Fruit fly (Drosophila melanogaster) whole organism, prepupa: Measurements from ENCODE around the gene CG33230.

Experiments used
- Blimp-1 ChIP-seq: fragments of 200-800 bp; sonication (Bioruptor generic); optimal IDR thresholded peaks from 3 replicates; lab custom pipeline; 2017; ENCODE audit warnings: missing biosample characterization, missing genetic modification characterization, mild to moderate bottlenecking, moderate library complexity, missing genetic modification reagents
- CG10631 ChIP-seq: fragments of 200-800 bp; sonication (Bioruptor generic); optimal IDR thresholded peaks from 2 replicates; lab custom pipeline; 2016; ENCODE audit warnings: missing biosample characterization, missing genetic modification characterization
- CG11294 ChIP-seq: fragments of 200-800 bp; sonication (Bioruptor generic); IDR thresholded peaks from 2 replicates; pipeline ENCODE4 v1.3.6; 2022; ENCODE audit warnings: missing biosample characterization, missing genetic modification characterization
- CG11762 ChIP-seq: fragments of 200-800 bp; sonication (Bioruptor generic); optimal IDR thresholded peaks from 3 replicates; lab custom pipeline; 2016; ENCODE audit warnings: missing biosample characterization, missing genetic modification characterization; ENCODE audit not compliant: insufficient read depth
- CG11902 ChIP-seq: fragments of 200-800 bp; sonication (Bioruptor generic); optimal IDR thresholded peaks from 3 replicates; lab custom pipeline; 2016; ENCODE audit warnings: missing biosample characterization, missing genetic modification characterization
- CG1621 ChIP-seq: fragments of 200-800 bp; sonication (Bioruptor generic); optimal IDR thresholded peaks from 3 replicates; lab custom pipeline; 2018; ENCODE audit warnings: missing biosample characterization, mild to moderate bottlenecking, missing genetic modification characterization
- CG3919 ChIP-seq: fragments of 200-800 bp; sonication (Bioruptor generic); optimal IDR thresholded peaks from 3 replicates; lab custom pipeline; 2016; ENCODE audit warnings: missing biosample characterization, missing genetic modification characterization
- CG4318 ChIP-seq: fragments of 200-800 bp; sonication (Bioruptor generic); optimal IDR thresholded peaks from 3 replicates; lab custom pipeline; 2017; ENCODE audit warnings: missing biosample characterization, mild to moderate bottlenecking, missing genetic modification characterization
- CG6163 ChIP-seq: fragments of 200-800 bp; sonication (Bioruptor generic); IDR thresholded peaks from 3 replicates; pipeline ENCODE4 v1.3.6; 2022; ENCODE audit warnings: missing biosample characterization, missing genetic modification characterization
- CG6276 ChIP-seq: fragments of 200-800 bp; sonication (Bioruptor generic); optimal IDR thresholded peaks from 2 replicates; lab custom pipeline; 2017; ENCODE audit warnings: missing biosample characterization, mild to moderate bottlenecking, missing genetic modification characterization
- CG9139 ChIP-seq: fragments of 200-800 bp; sonication (Bioruptor generic); optimal IDR thresholded peaks from 3 replicates; lab custom pipeline; 2017; ENCODE audit warnings: missing biosample characterization, mild to moderate bottlenecking, missing genetic modification characterization
- Eip78C ChIP-seq: fragments of 200-800 bp; sonication (Bioruptor generic); peaks from one replicate; lab custom pipeline; 2016; ENCODE audit warnings: missing biosample characterization, missing genetic modification characterization
- Eip93F ChIP-seq: fragments of 200-800 bp; sonication (Bioruptor generic); optimal IDR thresholded peaks from 2 replicates; lab custom pipeline; 2016; ENCODE audit warnings: missing biosample characterization, mild to moderate bottlenecking, missing genetic modification characterization
- Ets21C ChIP-seq: fragments of 200-800 bp; sonication (Bioruptor generic); optimal IDR thresholded peaks from 3 replicates; lab custom pipeline; 2016; ENCODE audit warnings: missing biosample characterization, missing genetic modification characterization
- Hr38 ChIP-seq: sonication (Bioruptor generic); optimal IDR thresholded peaks from 2 replicates; lab custom pipeline; 2016; ENCODE audit warnings: missing biosample characterization, missing genetic modification characterization
- Hr39 ChIP-seq: fragments of 200-800 bp; sonication (Bioruptor generic); optimal IDR thresholded peaks from 2 replicates; lab custom pipeline; 2016; ENCODE audit warnings: missing biosample characterization, missing genetic modification characterization
- Hr4 ChIP-seq: fragments of 200-800 bp; sonication (Bioruptor generic); optimal IDR thresholded peaks from 3 replicates; lab custom pipeline; 2016; ENCODE audit warnings: missing biosample characterization, missing genetic modification characterization
- Met ChIP-seq: fragments of 200-800 bp; sonication (Bioruptor generic); optimal IDR thresholded peaks from 3 replicates; lab custom pipeline; 2016; ENCODE audit warnings: missing biosample characterization, missing genetic modification characterization
- OdsH ChIP-seq: fragments of 200-800 bp; sonication (Bioruptor generic); optimal IDR thresholded peaks from 3 replicates; lab custom pipeline; 2016; ENCODE audit warnings: missing biosample characterization, missing genetic modification characterization
- Sox102F ChIP-seq: fragments of 200-800 bp; sonication (Bioruptor generic); optimal IDR thresholded peaks from 2 replicates; lab custom pipeline; 2016; ENCODE audit warnings: missing biosample characterization, mild to moderate bottlenecking, missing genetic modification characterization
- Sox14 ChIP-seq: fragments of 200-800 bp; sonication (Bioruptor generic); optimal IDR thresholded peaks from 3 replicates; lab custom pipeline; 2016; ENCODE audit warnings: missing biosample characterization, missing genetic modification characterization
- achi ChIP-seq: fragments of 200-800 bp; sonication (Bioruptor generic); optimal IDR thresholded peaks from 3 replicates; lab custom pipeline; 2016; ENCODE audit warnings: missing biosample characterization, missing genetic modification characterization
- acj6 ChIP-seq: fragments of 200-800 bp; sonication (Bioruptor generic); optimal IDR thresholded peaks from 3 replicates; lab custom pipeline; 2016; ENCODE audit warnings: missing biosample characterization, missing genetic modification characterization
- dac ChIP-seq: fragments of 200-800 bp; sonication (Bioruptor generic); optimal IDR thresholded peaks from 2 replicates; lab custom pipeline; 2017; ENCODE audit warnings: missing biosample characterization, mild to moderate bottlenecking, missing genetic modification characterization
- fd59A ChIP-seq: fragments of 200-800 bp; sonication (Bioruptor generic); optimal IDR thresholded peaks from 2 replicates; lab custom pipeline; 2017; ENCODE audit warnings: missing biosample characterization, mild to moderate bottlenecking, missing genetic modification characterization, missing genetic modification reagents
- fkh ChIP-seq: fragments of 200-800 bp; sonication (Bioruptor generic); optimal IDR thresholded peaks from 3 replicates; lab custom pipeline; 2017; ENCODE audit warnings: missing biosample characterization, mild to moderate bottlenecking, missing genetic modification characterization, moderate library complexity
- lz ChIP-seq: fragments of 200-800 bp; sonication (Bioruptor generic); optimal IDR thresholded peaks from 3 replicates; lab custom pipeline; 2016; ENCODE audit warnings: missing biosample characterization, missing genetic modification characterization
- net ChIP-seq: fragments of 200-800 bp; sonication (Bioruptor generic); optimal IDR thresholded peaks from 3 replicates; lab custom pipeline; 2016; ENCODE audit warnings: missing biosample characterization, missing genetic modification characterization
- topi ChIP-seq: fragments of 200-800 bp; sonication (Bioruptor generic); optimal IDR thresholded peaks from 3 replicates; lab custom pipeline; 2016; ENCODE audit warnings: missing biosample characterization, missing genetic modification characterization

CG33230 gene

DNA sequence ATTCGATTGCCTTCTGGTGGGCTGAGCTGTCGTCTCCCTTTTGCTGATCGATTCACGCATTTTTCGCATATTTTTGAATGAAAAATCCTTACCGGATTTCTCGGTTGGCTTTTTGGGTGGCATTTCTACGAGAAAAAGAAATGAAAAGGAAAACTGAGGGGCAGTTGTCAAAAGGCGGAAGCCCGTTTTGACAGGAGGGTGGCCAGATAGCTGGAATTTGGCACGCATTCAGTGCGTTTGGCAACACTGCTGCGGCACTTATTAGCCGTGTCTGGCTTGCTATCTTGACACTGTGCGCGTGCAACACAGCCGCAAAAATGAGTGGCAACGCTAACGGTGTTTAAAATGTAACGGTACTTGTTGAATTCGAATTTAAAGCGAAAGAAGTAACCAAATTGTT lies 50.3 kb downstream of the CG33230 start, which contains the start of gene RpL23A (continued):
- TF ChIP-seq Eip78C (GFP tag; lab: Kevin White, UChicago) (peak; percentile 95), CG1621 (tag; lab: Kevin White, UChicago) (peak; percentile 87), dac (GFP tag; lab: Kevin White, UChicago) (peak; percentile 62), CG11902 (GFP tag; lab: Kevin White, UChicago) (peak; percentile 81), net (GFP tag; lab: Kevin White, UChicago) (peak; percentile 74), Sox102F (GFP tag; lab: Kevin White, UChicago) (peak; percentile 70), CG10631 (GFP tag; lab: Kevin White, UChicago) (no peak), acj6 (GFP tag; lab: Kevin White, UChicago) (no peak), Eip93F (GFP tag; lab: Kevin White, UChicago) (no peak), topi (peak; percentile 87), CG3919 (GFP tag; lab: Kevin White, UChicago) (no peak), CG11294 (peak; percentile 35; the same call in 1 of the 2 replicates), lz (GFP tag; lab: Kevin White, UChicago) (peak; percentile 92), Met (GFP tag; lab: Kevin White, UChicago) (peak; percentile 85), CG9139 (GFP tag; lab: Kevin White, UChicago) (peak; percentile 77), achi (GFP tag; lab: Kevin White, UChicago) (peak; percentile 100), Sox14 (GFP tag; lab: Kevin White, UChicago) (peak; percentile 68), OdsH (GFP tag; lab: Kevin White, UChicago) (peak; percentile 79), Blimp-1 (peak; percentile 84), Hr4 (GFP tag; lab: Kevin White, UChicago) (no peak), Hr38 (GFP tag; lab: Kevin White, UChicago) (no peak), CG6163 (GFP tag; lab: Robert Waterston, UW) (peak; percentile 93), CG4318 (GFP tag; lab: Kevin White, UChicago) (no peak), Ets21C (GFP tag; lab: Kevin White, UChicago) (peak; percentile 74), CG11762 (GFP tag; lab: Kevin White, UChicago) (peak; percentile 57), fd59A (GFP tag; lab: Kevin White, UChicago) (peak; percentile 51), fkh (peak; percentile 77), Hr39 (peak; percentile 88), CG6276 (GFP tag; lab: Kevin White, UChicago) (no peak)
